Worm (Caenorhabditis elegans) whole organism, L2 larva: ENCODE data around the gene ilys-4.
A peak's percentile ranks its signal among the peaks of the same experiment; 100 is the strongest.

Experiments used
- C34F6.9 ChIP-seq: fragments of 150-350 bp; optimal IDR thresholded peaks from 2 replicates; lab custom pipeline; 2014; ENCODE audit warnings: missing biosample characterization, missing genetic modification characterization
- F13H6.1 ChIP-seq: sonication (generic microtip); optimal IDR thresholded peaks from 2 replicates; lab custom pipeline; 2016; ENCODE audit warnings: missing genetic modification characterization, missing compliant biosample characterization
- ZK546.5 ChIP-seq: sonication (generic microtip); optimal IDR thresholded peaks from 2 replicates; lab custom pipeline; 2017; ENCODE audit warnings: missing biosample characterization, missing genetic modification characterization
- alr-1 ChIP-seq: fragments of 150-350 bp; optimal IDR thresholded peaks from 2 replicates; lab custom pipeline; 2014; ENCODE audit warnings: missing biosample characterization, missing genetic modification characterization
- aly-2 ChIP-seq: fragments of 150-350 bp; optimal IDR thresholded peaks from 2 replicates; lab custom pipeline; 2014; ENCODE audit warnings: missing biosample characterization, missing genetic modification characterization
- ama-1 ChIP-seq: fragments of 150-350 bp; optimal IDR thresholded peaks from 2 replicates; lab custom pipeline; 2018; ENCODE audit warnings: inconsistent platforms
- ceh-82 ChIP-seq: fragments of 150-350 bp; optimal IDR thresholded peaks from 2 replicates; lab custom pipeline; 2014; ENCODE audit warnings: missing biosample characterization, missing genetic modification characterization
- crh-2 ChIP-seq: sonication (generic microtip); optimal IDR thresholded peaks from 2 replicates; lab custom pipeline; 2017; ENCODE audit warnings: missing biosample characterization, missing genetic modification characterization
- dmd-4 ChIP-seq: sonication (generic microtip); optimal IDR thresholded peaks from 2 replicates; lab custom pipeline; 2017; ENCODE audit warnings: missing biosample characterization, missing genetic modification characterization
- egl-27 ChIP-seq: sonication (generic microtip); optimal IDR thresholded peaks from 3 replicates; lab custom pipeline; 2017; ENCODE audit warnings: missing biosample characterization, missing genetic modification reagents, missing genetic modification characterization
- fos-1 ChIP-seq: fragments of 150-350 bp; optimal IDR thresholded peaks from 2 replicates; lab custom pipeline; 2014; ENCODE audit warnings: missing biosample characterization, missing genetic modification characterization
- gmeb-1 ChIP-seq: fragments of 150-350 bp; optimal IDR thresholded peaks from 2 replicates; lab custom pipeline; 2014; ENCODE audit warnings: missing biosample characterization, missing genetic modification characterization
- lin-11 ChIP-seq: fragments of 150-350 bp; sonication (generic microtip); optimal IDR thresholded peaks from 2 replicates; lab custom pipeline; 2014; ENCODE audit warnings: missing biosample characterization, missing genetic modification characterization, inconsistent platforms, mixed read lengths
- lin-13 ChIP-seq: fragments of 150-350 bp; optimal IDR thresholded peaks from 2 replicates; lab custom pipeline; 2014; ENCODE audit warnings: missing biosample characterization, missing genetic modification reagents, missing genetic modification characterization
- lsy-2 ChIP-seq, 2 experiments: fragments of 150-350 bp in 1 of 2; sonication (generic microtip) in 1 of 2; optimal IDR thresholded peaks; 2 replicates each; lab custom pipeline; 2014 to 2017; ENCODE audit warnings: missing biosample characterization in 2 of 2, missing genetic modification characterization in 2 of 2
- mbf-1 ChIP-seq: sonication (generic microtip); optimal IDR thresholded peaks from 2 replicates; lab custom pipeline; 2017; ENCODE audit warnings: missing biosample characterization, missing genetic modification characterization
- mdl-1 ChIP-seq, 2 experiments: fragments of 150-350 bp in 1 of 2; sonication (generic microtip) in 1 of 2; optimal IDR thresholded peaks; 2 replicates each; lab custom pipeline; 2017; ENCODE audit warnings: missing biosample characterization in 2 of 2, missing genetic modification characterization in 2 of 2
- nhr-10 ChIP-seq: sonication (generic microtip); optimal IDR thresholded peaks from 2 replicates; lab custom pipeline; 2017; ENCODE audit warnings: missing biosample characterization, missing genetic modification characterization
- nhr-11 ChIP-seq: fragments of 150-350 bp; optimal IDR thresholded peaks from 2 replicates; lab custom pipeline; 2014; ENCODE audit warnings: missing biosample characterization, missing genetic modification characterization
- nhr-12 ChIP-seq: fragments of 150-350 bp; optimal IDR thresholded peaks from 2 replicates; lab custom pipeline; 2014; ENCODE audit warnings: missing biosample characterization, missing genetic modification characterization
- nhr-129 ChIP-seq: fragments of 150-350 bp; optimal IDR thresholded peaks from 2 replicates; lab custom pipeline; 2014; ENCODE audit warnings: missing biosample characterization, missing genetic modification characterization
- nhr-21 ChIP-seq: fragments of 150-350 bp; optimal IDR thresholded peaks from 2 replicates; lab custom pipeline; 2014; ENCODE audit warnings: missing biosample characterization, missing genetic modification characterization
- nhr-23 ChIP-seq: fragments of 150-350 bp; optimal IDR thresholded peaks from 2 replicates; lab custom pipeline; 2014; ENCODE audit warnings: missing biosample characterization, missing genetic modification reagents, missing genetic modification characterization
- nhr-25 ChIP-seq: fragments of 150-350 bp; sonication (generic microtip); optimal IDR thresholded peaks from 3 replicates; lab custom pipeline; 2014; ENCODE audit warnings: missing biosample characterization, missing genetic modification characterization
- nhr-6 ChIP-seq: fragments of 150-350 bp; optimal IDR thresholded peaks from 2 replicates; lab custom pipeline; 2014; ENCODE audit warnings: missing biosample characterization, missing genetic modification characterization
- nhr-77 ChIP-seq: fragments of 150-350 bp; optimal IDR thresholded peaks from 2 replicates; lab custom pipeline; 2014; ENCODE audit warnings: missing biosample characterization, missing genetic modification characterization
- sem-4 ChIP-seq: fragments of 150-350 bp; optimal IDR thresholded peaks from 2 replicates; lab custom pipeline; 2014; ENCODE audit warnings: missing biosample characterization, missing genetic modification reagents, missing genetic modification characterization
- sma-3 ChIP-seq: sonication (generic microtip); optimal IDR thresholded peaks from 2 replicates; lab custom pipeline; 2016; ENCODE audit warnings: missing genetic modification reagents, missing genetic modification characterization, missing compliant biosample characterization
- sma-9 ChIP-seq, 2 experiments: fragments of 150-350 bp in 1 of 2; sonication (generic microtip) in 1 of 2; optimal IDR thresholded peaks; 2 replicates each; lab custom pipeline; 2014 to 2016; ENCODE audit warnings: missing genetic modification characterization in 2 of 2, mild to moderate bottlenecking in 1 of 2, missing biosample characterization in 1 of 2, missing compliant biosample characterization in 1 of 2, missing genetic modification reagents in 1 of 2, moderate library complexity in 1 of 2
- snpc-4 ChIP-seq: fragments of 150-350 bp; optimal IDR thresholded peaks from 2 replicates; lab custom pipeline; 2014; ENCODE audit warnings: missing biosample characterization, missing genetic modification characterization
- unc-55 ChIP-seq: fragments of 150-350 bp; sonication (generic microtip); optimal IDR thresholded peaks from 3 replicates; lab custom pipeline; 2014; ENCODE audit warnings: missing biosample characterization, missing genetic modification reagents, missing genetic modification characterization
- unc-62 ChIP-seq: fragments of 150-350 bp; optimal IDR thresholded peaks from 2 replicates; lab custom pipeline; 2014; ENCODE audit warnings: missing biosample characterization, missing genetic modification reagents, missing genetic modification characterization
- ztf-4 ChIP-seq: fragments of 150-350 bp; optimal IDR thresholded peaks from 2 replicates; lab custom pipeline; 2014; ENCODE audit warnings: missing biosample characterization, missing genetic modification characterization

The ilys-4 gene

DNA sequence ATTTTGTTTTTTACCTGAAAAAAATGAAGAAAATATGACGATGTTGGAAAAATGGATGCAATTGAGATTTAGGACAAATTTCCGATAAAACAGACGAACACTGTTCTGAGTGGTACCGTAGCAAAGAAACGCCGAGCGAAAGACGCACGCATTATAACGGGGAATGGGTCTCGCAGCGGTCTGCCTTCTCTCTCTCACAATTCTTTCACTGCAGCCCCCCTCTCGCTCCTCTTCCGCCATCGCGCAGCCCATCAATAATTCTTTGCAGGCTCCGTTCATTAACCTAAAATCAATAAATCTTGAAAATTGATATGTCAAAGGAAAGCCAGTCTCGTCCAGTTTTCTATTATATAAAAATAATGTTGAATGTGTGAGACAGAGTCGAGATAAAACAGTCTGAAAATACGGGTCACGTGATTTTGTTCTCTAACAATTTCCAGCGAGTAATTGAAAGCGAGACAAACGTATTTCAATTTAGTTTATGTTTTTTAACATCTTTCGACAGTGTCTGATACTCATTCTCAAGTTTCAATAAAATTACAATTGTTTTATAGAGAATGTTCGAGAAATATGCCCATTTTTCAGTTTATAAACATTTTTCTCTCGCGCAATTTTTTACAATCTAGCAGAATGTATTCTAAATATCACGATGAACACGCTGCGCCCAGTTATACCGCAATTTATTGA is 12.3 kb upstream of the ilys-4 start:
- TF ChIP-seq C34F6.9 (tag; lab: Kevin White, UChicago) (peak; percentile 42), unc-55 (GFP tag; lab: Kevin White, UChicago) (peak; percentile 31), gmeb-1 (tag; lab: Kevin White, UChicago) (no peak), ama-1 (lab: Kevin White, UChicago) (peak; percentile 34), lsy-2 (tag; optimal IDR thresholded peaks at IDR 0.05; lab: Kevin White, UChicago) (peak in 1 of 2 experiments; percentile 57)

DNA sequence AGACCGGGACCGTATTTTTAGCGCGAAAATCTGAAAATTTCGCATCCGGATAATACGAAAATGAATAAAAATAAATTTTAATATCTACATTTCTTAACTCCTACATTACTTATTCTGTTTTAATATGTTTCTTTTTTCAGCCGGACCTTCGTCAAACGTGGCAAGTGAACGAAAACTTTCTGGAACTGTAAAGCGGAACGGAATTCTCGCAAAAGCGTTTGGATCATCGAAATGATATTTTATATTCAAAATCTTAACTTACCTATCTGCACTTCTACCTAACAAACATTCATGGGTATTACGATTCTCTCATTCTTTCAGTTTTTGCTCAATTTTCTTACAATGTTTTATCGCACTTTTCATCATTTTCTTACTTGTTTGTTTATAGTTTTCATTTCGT is 9.3 kb upstream of the ilys-4 start:
- TF ChIP-seq unc-62 (GFP tag; lab: Kevin White, UChicago) (no peak), dmd-4 (no peak), nhr-77 (tag; lab: Kevin White, UChicago) (no peak), gmeb-1 (tag; lab: Kevin White, UChicago) (no peak), nhr-12 (tag; lab: Kevin White, UChicago) (no peak), nhr-23 (no peak), egl-27 (tag; lab: Kevin White, UChicago) (no peak), nhr-25 (tag; lab: Kevin White, UChicago) (no peak)
- TF ChIP-seq, all 48 proteins: peak for 0

DNA sequence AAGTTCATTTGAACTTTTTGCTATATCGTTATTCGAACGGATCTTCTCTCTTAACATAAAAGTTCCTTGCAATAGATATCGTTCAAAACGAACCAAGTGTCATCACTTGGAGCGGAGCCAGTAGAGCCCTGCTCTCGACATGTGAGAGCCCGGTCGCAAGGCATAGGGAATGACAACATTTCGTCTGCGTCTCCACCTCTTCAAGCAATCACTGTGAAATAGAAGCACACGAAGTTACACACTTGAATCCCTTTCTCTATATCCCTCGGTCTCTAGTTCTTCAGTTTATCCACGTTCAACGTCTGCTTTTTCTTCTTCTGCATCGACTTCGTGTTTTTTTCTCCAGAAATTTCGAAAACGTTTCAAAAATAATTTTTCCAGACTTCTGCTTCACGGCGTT is 6.0 kb upstream of the ilys-4 start, which contains the start of gene C49H3.6:
Gene C49H3.6, plus strand, starts transcription at position 380 of the 400 bp plus-strand sequence.
- TF ChIP-seq C34F6.9 (tag; lab: Kevin White, UChicago) (peak; percentile 77), ztf-4 (tag; lab: Kevin White, UChicago) (no peak), nhr-129 (tag; lab: Kevin White, UChicago) (peak; percentile 74), lin-11 (tag; lab: Kevin White, UChicago) (peak; percentile 1), aly-2 (tag; lab: Kevin White, UChicago) (no peak), mbf-1 (tag; lab: Kevin White, UChicago) (no peak), nhr-10 (tag; lab: Kevin White, UChicago) (no peak), F13H6.1 (tag; lab: Kevin White, UChicago) (peak; percentile 30), sma-9 (GFP tag; optimal IDR thresholded peaks at IDR 0.05; lab: Kevin White, UChicago) (peak; percentile 29), sma-9 (tag; optimal IDR thresholded peaks at IDR 0.05; lab: Kevin White, UChicago) (no peak), lsy-2 (tag; optimal IDR thresholded peaks at IDR 0.05; lab: Kevin White, UChicago) (peak; percentile 6 to 69), unc-55 (GFP tag; lab: Kevin White, UChicago) (peak; percentile 52), sem-4 (tag; lab: Kevin White, UChicago) (peak; percentile 64)
- TF ChIP-seq, all 48 proteins: peak for 8

DNA sequence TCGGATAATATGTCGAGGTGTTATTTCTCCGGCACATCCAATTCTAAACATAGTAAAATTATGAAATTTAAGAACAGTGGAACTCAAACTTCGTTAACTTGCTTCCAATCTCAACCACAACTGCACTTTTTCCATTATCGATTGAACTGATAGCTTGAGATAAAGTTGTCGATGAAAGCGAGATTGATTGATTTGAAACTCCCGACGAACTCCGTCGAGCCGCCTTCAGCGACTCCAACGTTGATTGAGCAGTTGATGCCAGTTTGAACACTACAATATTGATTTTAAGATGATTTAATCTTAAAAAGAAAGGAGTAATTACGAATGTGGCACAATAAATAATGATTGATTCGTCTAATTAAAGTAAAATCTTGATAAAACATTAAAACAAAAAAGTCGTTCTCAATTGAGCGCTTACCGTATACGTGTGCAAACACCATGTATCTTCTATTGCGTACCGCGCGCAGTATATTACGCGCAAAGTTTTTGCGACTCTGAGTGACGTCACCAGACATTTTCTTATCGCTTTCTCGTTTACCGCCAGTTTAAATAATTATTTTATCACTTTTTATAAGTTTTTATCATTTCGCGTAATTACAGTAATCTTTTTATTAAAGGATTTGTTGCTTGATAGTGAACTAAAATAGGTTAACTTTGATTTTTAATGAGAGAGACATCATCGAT is 5.0 kb upstream of the ilys-4 start, which contains the start of gene arp-11:
Gene arp-11, minus strand, starts transcription at position 51 of the 684 bp plus-strand sequence.
- TF ChIP-seq nhr-6 (tag; lab: Kevin White, UChicago) (peak; percentile 22), gmeb-1 (tag; lab: Kevin White, UChicago) (peak; percentile 74), nhr-21 (tag; lab: Kevin White, UChicago) (peak; percentile 43), mdl-1 (tag; optimal IDR thresholded peaks at IDR 0.05; lab: Kevin White, UChicago) (no peak), snpc-4 (tag; lab: Kevin White, UChicago) (peak; percentile 25), sma-3 (peak; percentile 77), F13H6.1 (tag; lab: Kevin White, UChicago) (peak; percentile 69), crh-2 (tag; lab: Kevin White, UChicago) (peak; percentile 92), ceh-82 (no peak), nhr-12 (tag; lab: Kevin White, UChicago) (no peak), ztf-4 (tag; lab: Kevin White, UChicago) (peak; percentile 60), alr-1 (tag; lab: Kevin White, UChicago) (no peak), sem-4 (tag; lab: Kevin White, UChicago) (peak; percentile 70), sma-9 (GFP tag; optimal IDR thresholded peaks at IDR 0.05; lab: Kevin White, UChicago) (peak; percentile 79), sma-9 (tag; optimal IDR thresholded peaks at IDR 0.05; lab: Kevin White, UChicago) (no peak), nhr-11 (no peak), ZK546.5 (tag; lab: Kevin White, UChicago) (no peak), fos-1 (tag; lab: Kevin White, UChicago) (peak; percentile 50), nhr-10 (tag; lab: Kevin White, UChicago) (no peak), lin-11 (tag; lab: Kevin White, UChicago) (peak; percentile 51), C34F6.9 (tag; lab: Kevin White, UChicago) (peak; percentile 88), nhr-129 (tag; lab: Kevin White, UChicago) (peak; percentile 88), unc-55 (GFP tag; lab: Kevin White, UChicago) (peak; percentile 92), lsy-2 (tag; optimal IDR thresholded peaks at IDR 0.05; lab: Kevin White, UChicago) (peak; percentile 90 to 98), lin-13 (peak; percentile 57), egl-27 (tag; lab: Kevin White, UChicago) (peak; percentile 52), nhr-25 (tag; lab: Kevin White, UChicago) (peak; percentile 41)
- TF ChIP-seq, all 48 proteins: peak for 19
